Fruit fly (Drosophila melanogaster) whole organism, pupa: ENCODE results near the gene AnxB9.

ENCODE experiments used
- CG12605 ChIP-seq: fragments of 200-800 bp; sonication (Bioruptor generic); IDR thresholded peaks from 2 replicates; pipeline ENCODE4 v1.3.6; 2022; ENCODE audit warnings: missing biosample characterization, missing genetic modification characterization
- CG13204 ChIP-seq: fragments of 200-800 bp; sonication (Bioruptor generic); optimal IDR thresholded peaks from 2 replicates; lab custom pipeline; 2018; ENCODE audit warnings: missing biosample characterization, mild to moderate bottlenecking, missing genetic modification characterization, moderate library complexity
- CG15710 ChIP-seq: fragments of 200-800 bp; sonication (Bioruptor generic); optimal IDR thresholded peaks from 2 replicates; lab custom pipeline; 2018; ENCODE audit warnings: missing biosample characterization, mild to moderate bottlenecking, missing genetic modification characterization, moderate library complexity
- CG32121 ChIP-seq: fragments of 200-800 bp; sonication (Bioruptor generic); IDR thresholded peaks from 2 replicates; pipeline ENCODE4 v1.3.6; 2022; ENCODE audit warnings: missing biosample characterization, missing genetic modification characterization
- CG8301 ChIP-seq: fragments of 200-800 bp; sonication (Bioruptor generic); optimal IDR thresholded peaks from 2 replicates; lab custom pipeline; 2018; ENCODE audit warnings: missing biosample characterization, mild to moderate bottlenecking, missing genetic modification characterization
- D1 ChIP-seq: fragments of 200-800 bp; sonication (Bioruptor generic); optimal IDR thresholded peaks from 2 replicates; lab custom pipeline; 2018; ENCODE audit warnings: missing biosample characterization, mild to moderate bottlenecking, missing genetic modification characterization, moderate library complexity
- Ets98B ChIP-seq: fragments of 200-800 bp; sonication (Bioruptor generic); IDR thresholded peaks from 2 replicates; pipeline ENCODE4 v1.3.6; 2022; ENCODE audit warnings: missing biosample characterization, missing genetic modification characterization
- Pif1A ChIP-seq: fragments of 200-800 bp; sonication (Bioruptor generic); optimal IDR thresholded peaks from 3 replicates; lab custom pipeline; 2016; ENCODE audit warnings: missing biosample characterization, missing genetic modification characterization
- Pif1B ChIP-seq: fragments of 200-800 bp; sonication (Bioruptor generic); optimal IDR thresholded peaks from 3 replicates; lab custom pipeline; 2016; ENCODE audit warnings: missing biosample characterization, missing genetic modification characterization
- fd96Ca ChIP-seq: fragments of 200-800 bp; sonication (Bioruptor generic); IDR thresholded peaks from 3 replicates; pipeline ENCODE4 v1.3.6; 2022; ENCODE audit warnings: missing biosample characterization, missing genetic modification characterization

- TF ChIP-seq CG8301 (tag; lab: Kevin White, UChicago) (no peak), CG13204 (no peak), CG12605 (GFP tag; lab: Robert Waterston, UW) (no peak), CG15710 (no peak), Pif1B (GFP tag; lab: Kevin White, UChicago) (no peak), Pif1A (GFP tag; lab: Kevin White, UChicago) (no peak), D1 (tag; lab: Kevin White, UChicago) (no peak), CG32121 (GFP tag; lab: Robert Waterston, UW) (no peak), Ets98B (GFP tag; lab: Robert Waterston, UW) (peak; percentile 10; the same call in 1 of the 2 replicates), fd96Ca (peak; percentile 36; the same call in 2 of the 3 replicates)
Observed at dm6 chr3R:21096532-21097143, 31.6 kb downstream of the AnxB9 start.
